Worm (Caenorhabditis elegans) whole organism, L4 larva: ENCODE results near the gene chil-19.
A peak's percentile ranks its signal among the peaks of the same experiment; 100 is the strongest.

Source experiments
- F10B5.3 ChIP-seq: sonication (generic microtip); optimal IDR thresholded peaks from 2 replicates; lab custom pipeline; 2016; ENCODE audit warnings: mild to moderate bottlenecking, missing genetic modification characterization, missing compliant biosample characterization
- Y5F2A.4 ChIP-seq: fragments of 200-800 bp; sonication (Bioruptor generic); optimal IDR thresholded peaks from 2 replicates; lab custom pipeline; 2018; ENCODE audit warnings: mild to moderate bottlenecking, missing genetic modification characterization, missing compliant biosample characterization
- ZK337.2 ChIP-seq: fragments of 200-800 bp; sonication (Bioruptor generic); IDR thresholded peaks from 2 replicates; pipeline ENCODE4 v1.3.6; 2022; ENCODE audit warnings: missing genetic modification reagents, missing genetic modification characterization, missing compliant biosample characterization
- attf-4 ChIP-seq: sonication (generic microtip); optimal IDR thresholded peaks from 3 replicates; lab custom pipeline; 2017; ENCODE audit warnings: missing biosample characterization, missing genetic modification characterization
- ceh-44 ChIP-seq: fragments of 200-800 bp; sonication (Bioruptor generic); IDR thresholded peaks from 2 replicates; pipeline ENCODE4 v1.3.6; 2022; ENCODE audit warnings: missing genetic modification reagents, missing genetic modification characterization, missing compliant biosample characterization
- ceh-82 ChIP-seq: sonication (generic microtip); optimal IDR thresholded peaks from 2 replicates; lab custom pipeline; 2017; ENCODE audit warnings: missing biosample characterization, missing genetic modification characterization
- ces-1 ChIP-seq: fragments of 150-350 bp; sonication (generic microtip); optimal IDR thresholded peaks from 4 replicates; lab custom pipeline; 2014; ENCODE audit warnings: missing biosample characterization, missing genetic modification reagents, missing genetic modification characterization
- ctbp-1 ChIP-seq: fragments of 200-800 bp; sonication (Bioruptor generic); IDR thresholded peaks from 2 replicates; pipeline ENCODE4 v1.3.6; 2022; ENCODE audit warnings: missing genetic modification reagents, missing genetic modification characterization, missing compliant biosample characterization
- daf-16 ChIP-seq, 3 experiments: sonication (generic microtip); optimal IDR thresholded peaks; 2 replicates each; lab custom pipeline; 2016 to 2017; ENCODE audit warnings: missing genetic modification characterization in 3 of 3, missing genetic modification reagents in 3 of 3, mild to moderate bottlenecking in 2 of 3, missing compliant biosample characterization in 2 of 3, missing biosample characterization in 1 of 3, moderate library complexity in 1 of 3
- dpl-1 ChIP-seq: fragments of 150-350 bp; optimal IDR thresholded peaks from 2 replicates; lab custom pipeline; 2014; ENCODE audit warnings: missing biosample characterization, missing genetic modification reagents, missing genetic modification characterization
- dve-1 ChIP-seq: sonication (generic microtip); optimal IDR thresholded peaks from 2 replicates; lab custom pipeline; 2017; ENCODE audit warnings: antibody characterized with exemption, mild to moderate bottlenecking, missing genetic modification characterization, missing compliant biosample characterization; ENCODE audit not compliant: insufficient read depth
- fkh-10 ChIP-seq: fragments of 150-350 bp; optimal IDR thresholded peaks from 2 replicates; lab custom pipeline; 2014; ENCODE audit warnings: missing biosample characterization, missing genetic modification reagents, missing genetic modification characterization
- jun-1 ChIP-seq: fragments of 150-350 bp; optimal IDR thresholded peaks from 2 replicates; lab custom pipeline; 2014; ENCODE audit warnings: missing biosample characterization, missing genetic modification reagents, missing genetic modification characterization
- lim-7 ChIP-seq: fragments of 200-800 bp; sonication (Bioruptor generic); IDR thresholded peaks from 2 replicates; pipeline ENCODE4 v1.3.6; 2022; ENCODE audit warnings: missing genetic modification characterization, missing compliant biosample characterization
- lin-1 ChIP-seq: fragments of 200-800 bp; sonication (Bioruptor generic); IDR thresholded peaks from 2 replicates; pipeline ENCODE4 v1.3.6; 2022; ENCODE audit warnings: missing genetic modification reagents, missing genetic modification characterization, missing compliant biosample characterization
- lin-15B ChIP-seq: fragments of 150-350 bp; sonication (generic microtip); optimal IDR thresholded peaks from 3 replicates; lab custom pipeline; 2014; ENCODE audit warnings: missing biosample characterization, missing genetic modification characterization
- lir-3 ChIP-seq: sonication (generic microtip); optimal IDR thresholded peaks from 2 replicates; lab custom pipeline; 2016; ENCODE audit warnings: mild to moderate bottlenecking, missing genetic modification characterization, missing compliant biosample characterization
- nhr-102 ChIP-seq: sonication (generic microtip); optimal IDR thresholded peaks from 2 replicates; lab custom pipeline; 2016; ENCODE audit warnings: mild to moderate bottlenecking, missing genetic modification characterization, moderate library complexity, missing compliant biosample characterization
- nhr-237 ChIP-seq: sonication (generic microtip); optimal IDR thresholded peaks from 2 replicates; lab custom pipeline; 2017; ENCODE audit warnings: missing biosample characterization, missing genetic modification characterization
- nhr-6 ChIP-seq: fragments of 150-350 bp; optimal IDR thresholded peaks from 2 replicates; lab custom pipeline; 2014; ENCODE audit warnings: missing biosample characterization, missing genetic modification characterization
- nhr-76 ChIP-seq: fragments of 150-350 bp; optimal IDR thresholded peaks from 2 replicates; lab custom pipeline; 2014; ENCODE audit warnings: missing biosample characterization, missing genetic modification characterization
- nhr-77 ChIP-seq: fragments of 150-350 bp; optimal IDR thresholded peaks from 2 replicates; lab custom pipeline; 2014; ENCODE audit warnings: missing biosample characterization, missing genetic modification characterization
- pha-4 ChIP-seq, 2 experiments: fragments of 150-350 bp in 1 of 2; fragments of 200-800 bp in 1 of 2; sonication (Bioruptor generic) in 1 of 2; IDR thresholded peaks in 1 of 2; optimal IDR thresholded peaks in 1 of 2; 2 replicates each; pipeline versions ENCODE4 v1.3.6 to Lab custom; 2014 to 2022; ENCODE audit warnings: missing genetic modification characterization in 2 of 2, missing genetic modification reagents in 2 of 2, missing biosample characterization in 1 of 2, missing compliant biosample characterization in 1 of 2
- sdz-12 ChIP-seq: fragments of 200-800 bp; sonication (Bioruptor generic); optimal IDR thresholded peaks from 2 replicates; lab custom pipeline; 2018; ENCODE audit warnings: mild to moderate bottlenecking, missing genetic modification characterization, missing compliant biosample characterization
- spr-1 ChIP-seq: sonication (generic microtip); optimal IDR thresholded peaks from 2 replicates; lab custom pipeline; 2016; ENCODE audit warnings: mild to moderate bottlenecking, missing genetic modification characterization, missing compliant biosample characterization
- tag-97 ChIP-seq: fragments of 200-800 bp; sonication (Bioruptor generic); IDR thresholded peaks from 2 replicates; pipeline ENCODE4 v1.3.6; 2022; ENCODE audit warnings: missing genetic modification characterization, missing compliant biosample characterization
- unc-130 ChIP-seq: sonication (generic microtip); optimal IDR thresholded peaks from 2 replicates; lab custom pipeline; 2016; ENCODE audit warnings: missing genetic modification reagents, missing genetic modification characterization, missing compliant biosample characterization
- unc-39 ChIP-seq: sonication (generic microtip); optimal IDR thresholded peaks from 2 replicates; lab custom pipeline; 2017; ENCODE audit warnings: missing biosample characterization, missing genetic modification characterization
- unc-62 ChIP-seq, 3 experiments: fragments of 150-350 bp in 1 of 3; sonication (generic microtip); optimal IDR thresholded peaks in 2 of 3; peaks in 1 of 3; 1 replicate in 1 of 3; 2 replicates in 2 of 3; lab custom pipeline; 2014 to 2017; ENCODE audit warnings: missing biosample characterization in 3 of 3, missing genetic modification characterization in 3 of 3, missing genetic modification reagents in 3 of 3, missing genotype in 1 of 3
- zip-2 ChIP-seq: fragments of 150-350 bp; optimal IDR thresholded peaks from 2 replicates; lab custom pipeline; 2014; ENCODE audit warnings: missing biosample characterization, missing genetic modification characterization

Gene chil-19

ce11 chrII:9436009-9436408, 18.2 kb downstream of the chil-19 start, which contains the start of gene kin-16 (continued):
- no peak for TF ChIP-seq pha-4 (GFP tag; IDR thresholded peaks at IDR 0.05; lab: Robert Waterston, UW)
- no peak for TF ChIP-seq pha-4 (tag; optimal IDR thresholded peaks at IDR 0.05; lab: Kevin White, UChicago)
- no peak for TF ChIP-seq fkh-10
- TF ChIP-seq lir-3 (tag; lab: Kevin White, UChicago): no peak
- TF ChIP-seq F10B5.3 (tag; lab: Kevin White, UChicago): no peak

ce11 chrII:9433609-9434008, 20.6 kb downstream of the chil-19 start, which contains the start of gene kin-15:
Gene kin-15 (minus strand): TSS chrII:9433709.
- no peak for TF ChIP-seq attf-4 (tag; lab: Kevin White, UChicago)
- TF ChIP-seq, all 104 proteins: peak for 0

- no peak for TF ChIP-seq ctbp-1 (GFP tag; lab: Robert Waterston, UW)
- TF ChIP-seq ces-1: peak; percentile 37
- TF ChIP-seq lin-15B (tag; lab: Kevin White, UChicago): no peak
- no peak for TF ChIP-seq ZK337.2
- peak; percentile 42 for TF ChIP-seq fkh-10
- TF ChIP-seq, all 104 proteins: peak for 2
Measured at ce11 chrII:9431119-9431518, 23.1 kb downstream of the chil-19 start.

ce11 chrII:9427644-9428043, 26.6 kb downstream of the chil-19 start, which contains the start of gene M176.5:
Gene M176.5 (minus strand): TSS chrII:9427744.
- TF ChIP-seq Y5F2A.4 (GFP tag; lab: Kevin White, UChicago): no peak
- TF ChIP-seq nhr-6: no peak
- peak in 1 of 2 experiments; percentile 44 for TF ChIP-seq unc-62 (GFP tag; optimal IDR thresholded peaks at IDR 0.05 in 1 of 2; lab: Kevin White, UChicago)
- TF ChIP-seq unc-62 (tag; optimal IDR thresholded peaks at IDR 0.05; lab: Kevin White, UChicago): no peak
- no peak for TF ChIP-seq pha-4 (GFP tag; IDR thresholded peaks at IDR 0.05; lab: Robert Waterston, UW)
- TF ChIP-seq pha-4 (tag; optimal IDR thresholded peaks at IDR 0.05; lab: Kevin White, UChicago): peak; percentile 42
- TF ChIP-seq dve-1: no peak
- TF ChIP-seq ctbp-1 (GFP tag; lab: Robert Waterston, UW): no peak

- TF ChIP-seq dpl-1 (GFP tag; lab: Kevin White, UChicago) (no peak), ceh-44 (GFP tag; lab: Robert Waterston, UW) (no peak), lim-7 (GFP tag; lab: Robert Waterston, UW) (no peak), nhr-76 (tag; lab: Kevin White, UChicago) (no peak)
- TF ChIP-seq, all 104 proteins: peak for 0
Measured at ce11 chrII:9426076-9426475, 28.1 kb downstream of the chil-19 start, which contains the start of gene M176.10. Gene M176.10 (minus strand): TSS chrII:9426176.

- no peak for TF ChIP-seq sdz-12 (GFP tag; lab: Kevin White, UChicago)
- no peak for TF ChIP-seq unc-130 (GFP tag; lab: Kevin White, UChicago)
- no peak for TF ChIP-seq zip-2 (tag; lab: Kevin White, UChicago)
- no peak for TF ChIP-seq unc-39
- TF ChIP-seq lim-7 (GFP tag; lab: Robert Waterston, UW): no peak
- TF ChIP-seq nhr-77 (tag; lab: Kevin White, UChicago): no peak
- TF ChIP-seq tag-97 (GFP tag; lab: Robert Waterston, UW): no peak
- no peak for TF ChIP-seq nhr-102 (tag; lab: Kevin White, UChicago)
- TF ChIP-seq jun-1 (tag; lab: Kevin White, UChicago): no peak
- TF ChIP-seq daf-16 (GFP tag; optimal IDR thresholded peaks at IDR 0.05; lab: Kevin White, UChicago): no peak
- no peak for TF ChIP-seq daf-16 (tag; optimal IDR thresholded peaks at IDR 0.05; lab: Kevin White, UChicago)
- TF ChIP-seq spr-1 (tag; lab: Kevin White, UChicago): no peak
- no peak for TF ChIP-seq nhr-237
- TF ChIP-seq ceh-82 (tag; lab: Kevin White, UChicago): no peak
- TF ChIP-seq lin-1 (GFP tag; lab: Robert Waterston, UW): no peak
- TF ChIP-seq dve-1: no peak
- no peak for TF ChIP-seq F10B5.3 (tag; lab: Kevin White, UChicago)
- TF ChIP-seq ZK337.2: no peak
Measured at ce11 chrII:9421969-9422368, 32.2 kb downstream of the chil-19 start, which contains the start of gene M176.11. Gene M176.11 (plus strand): TSS chrII:9422269.
